Worm (Caenorhabditis elegans): ENCODE results near the gene T12A7.10.
A peak's percentile ranks its signal among the peaks of the same experiment; 100 is the strongest.

Gene T12A7.10

ce11 chrIV:11718653-11719052 lies 36.2 kb downstream of the T12A7.10 start (continued):
- no peak for TF ChIP-seq ceh-88 (GFP tag; IDR thresholded peaks at IDR 0.05)
- TF ChIP-seq C04F5.9 (tag; optimal IDR thresholded peaks at IDR 0.05), result no peak
- no peak for TF ChIP-seq hlh-17 (GFP tag; optimal IDR thresholded peaks at IDR 0.05; ENCODE audit: borderline replicate concordance)

ce11 chrIV:11717094-11717876 lies 37.6 kb downstream of the T12A7.10 start:
- TF ChIP-seq tlp-1 (tag; optimal IDR thresholded peaks at IDR 0.05) (no peak), isw-1 (GFP tag; IDR thresholded peaks at IDR 0.05) (no peak), sox-4 (tag; optimal IDR thresholded peaks at IDR 0.05) (no peak), pqm-1 (tag; optimal IDR thresholded peaks at IDR 0.05) (no peak), mef-2 (tag; optimal IDR thresholded peaks at IDR 0.05) (no peak), nhr-237 (tag; optimal IDR thresholded peaks at IDR 0.05) (no peak), sup-37 (GFP tag; optimal IDR thresholded peaks at IDR 0.05) (no peak), elt-3 (tag; optimal IDR thresholded peaks at IDR 0.05) (no peak), nhr-11 (tag; optimal IDR thresholded peaks at IDR 0.05) (no peak), lin-13 (GFP tag; optimal IDR thresholded peaks at IDR 0.05) (no peak), ceh-63 (GFP tag; optimal IDR thresholded peaks at IDR 0.05) (no peak), hlh-4 (tag; optimal IDR thresholded peaks at IDR 0.05) (no peak), irx-1 (tag; optimal IDR thresholded peaks at IDR 0.05) (no peak), lin-15B (tag; optimal IDR thresholded peaks at IDR 0.05) (no peak), ztf-4 (tag; optimal IDR thresholded peaks at IDR 0.05) (no peak), rnt-1 (tag; optimal IDR thresholded peaks at IDR 0.05) (no peak), dpl-1 (GFP tag; optimal IDR thresholded peaks at IDR 0.05) (no peak), efl-1 (optimal IDR thresholded peaks at IDR 0.05) (no peak), efl-1 (GFP tag; optimal IDR thresholded peaks at IDR 0.05 in 1 of 2) (no peak), nhr-47 (tag; optimal IDR thresholded peaks at IDR 0.05) (no peak), skn-1 (tag; optimal IDR thresholded peaks at IDR 0.05) (no peak), unc-98 (GFP tag; IDR thresholded peaks at IDR 0.05) (no peak), fkh-10 (GFP tag; optimal IDR thresholded peaks at IDR 0.05) (peak; percentile 30), ceh-90 (tag; optimal IDR thresholded peaks at IDR 0.05) (no peak), unc-86 (tag; optimal IDR thresholded peaks at IDR 0.05) (no peak), blmp-1 (tag; optimal IDR thresholded peaks at IDR 0.05) (peak; percentile 53), nhr-20 (tag; optimal IDR thresholded peaks at IDR 0.05) (peak; percentile 21), lin-14 (GFP tag; optimal IDR thresholded peaks at IDR 0.05) (peak; percentile 50), nhr-85 (tag) (peak; percentile 81), nhr-76 (tag; optimal IDR thresholded peaks at IDR 0.05) (no peak), unc-62 (GFP tag; optimal IDR thresholded peaks at IDR 0.05) (no peak), F16B12.6 (tag; optimal IDR thresholded peaks at IDR 0.05) (no peak), hlh-17 (GFP tag; optimal IDR thresholded peaks at IDR 0.05; ENCODE audit: borderline replicate concordance) (no peak), zag-1 (tag; optimal IDR thresholded peaks at IDR 0.05) (no peak), alr-1 (tag; optimal IDR thresholded peaks at IDR 0.05; ENCODE audit: borderline replicate concordance) (no peak), tbx-2 (tag; optimal IDR thresholded peaks at IDR 0.05) (peak; percentile 29), xbp-1 (tag; optimal IDR thresholded peaks at IDR 0.05) (no peak), snpc-4 (tag; optimal IDR thresholded peaks at IDR 0.05) (no peak), sptf-1 (tag; optimal IDR thresholded peaks at IDR 0.05) (no peak), nhr-71 (tag; optimal IDR thresholded peaks at IDR 0.05) (no peak), pax-3 (tag; optimal IDR thresholded peaks at IDR 0.05) (no peak), mab-9 (GFP tag; IDR thresholded peaks at IDR 0.05) (no peak), C34B4.2 (tag; optimal IDR thresholded peaks at IDR 0.05) (no peak), fkh-8 (tag; optimal IDR thresholded peaks at IDR 0.05) (no peak), mep-1 (tag; optimal IDR thresholded peaks at IDR 0.05) (peak; percentile 5), snu-23 (GFP tag; optimal IDR thresholded peaks at IDR 0.05) (peak; percentile 10), ces-1 (GFP tag; optimal IDR thresholded peaks at IDR 0.05) (no peak)

All from whole organism, L1 larva.